Worm (Caenorhabditis elegans) whole organism, midembryonic: ENCODE results near the gene nhr-5.

Experiments
- T22C8.4 ChIP-seq: fragments of 200-800 bp; sonication (Bioruptor generic); IDR thresholded peaks from 2 replicates; pipeline ENCODE4 v1.3.6; 2022; ENCODE audit warnings: missing genetic modification characterization, missing compliant biosample characterization
- cog-1 ChIP-seq: sonication (generic microtip); optimal IDR thresholded peaks from 2 replicates; lab custom pipeline; 2016; ENCODE audit warnings: missing genetic modification characterization, missing compliant biosample characterization
- flt-1 ChIP-seq: fragments of 200-800 bp; sonication (Bioruptor generic); IDR thresholded peaks from 2 replicates; pipeline ENCODE4 v1.3.6; 2022; ENCODE audit warnings: missing genetic modification characterization, missing compliant biosample characterization
- klf-2 ChIP-seq: fragments of 200-800 bp; sonication (Bioruptor generic); conservative IDR thresholded peaks from 2 replicates; pipeline ENCODE4 v1.3.6; 2022; ENCODE audit warnings: missing genetic modification reagents, missing genetic modification characterization, missing compliant biosample characterization
- med-1 ChIP-seq: sonication (generic microtip); optimal IDR thresholded peaks from 2 replicates; lab custom pipeline; 2017; ENCODE audit warnings: missing genetic modification characterization, mild to moderate bottlenecking, missing compliant biosample characterization, antibody characterized with exemption, missing genetic modification reagents; ENCODE audit not compliant: insufficient read depth
- ref-1 ChIP-seq: fragments of 200-800 bp; sonication (Bioruptor generic); conservative IDR thresholded peaks from 2 replicates; pipeline ENCODE4 v1.3.6; 2022; ENCODE audit warnings: missing genetic modification reagents, missing genetic modification characterization, missing compliant biosample characterization
- tab-1 ChIP-seq: fragments of 200-800 bp; sonication (Bioruptor generic); IDR thresholded peaks from 2 replicates; pipeline ENCODE4 v1.3.6; 2022; ENCODE audit warnings: missing genetic modification characterization, missing compliant biosample characterization
- ztf-23 ChIP-seq: fragments of 200-800 bp; sonication (Bioruptor generic); IDR thresholded peaks from 2 replicates; pipeline ENCODE4 v1.3.6; 2022; ENCODE audit warnings: missing genetic modification reagents, missing genetic modification characterization, missing compliant biosample characterization
- ztf-29 ChIP-seq: fragments of 200-800 bp; sonication (Bioruptor generic); IDR thresholded peaks from 2 replicates; pipeline ENCODE4 v1.3.6; 2022; ENCODE audit warnings: missing genetic modification reagents, missing genetic modification characterization, missing compliant biosample characterization

The nhr-5 gene

DNA sequence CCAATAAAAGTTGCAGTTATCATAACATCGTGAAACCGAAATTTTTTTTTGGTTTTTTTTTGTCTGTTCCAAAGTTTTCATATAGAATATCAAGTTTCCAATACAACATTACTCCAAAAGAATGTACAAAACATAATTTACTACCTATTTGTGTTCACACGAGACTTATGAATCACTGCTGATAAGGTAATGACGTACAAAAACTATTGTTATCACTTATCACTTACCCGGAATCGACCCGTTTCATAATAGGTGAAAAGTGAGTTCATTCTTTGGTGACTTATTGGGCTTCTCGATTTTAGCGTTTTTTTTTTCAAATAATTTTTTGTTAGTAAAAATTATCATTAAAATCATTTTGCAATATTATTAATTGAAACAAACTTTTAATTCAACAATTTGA is 6.9 kb upstream of the nhr-5 start:
- TF ChIP-seq ztf-23 (no peak), cog-1 (tag; lab: Kevin White, UChicago) (no peak), tab-1 (GFP tag; lab: Robert Waterston, UW) (no peak), T22C8.4 (GFP tag; lab: Robert Waterston, UW) (no peak), flt-1 (no peak), ref-1 (no peak), ztf-29 (GFP tag; lab: Robert Waterston, UW) (no peak), med-1 (no peak), klf-2 (GFP tag; lab: Robert Waterston, UW) (no peak)

DNA sequence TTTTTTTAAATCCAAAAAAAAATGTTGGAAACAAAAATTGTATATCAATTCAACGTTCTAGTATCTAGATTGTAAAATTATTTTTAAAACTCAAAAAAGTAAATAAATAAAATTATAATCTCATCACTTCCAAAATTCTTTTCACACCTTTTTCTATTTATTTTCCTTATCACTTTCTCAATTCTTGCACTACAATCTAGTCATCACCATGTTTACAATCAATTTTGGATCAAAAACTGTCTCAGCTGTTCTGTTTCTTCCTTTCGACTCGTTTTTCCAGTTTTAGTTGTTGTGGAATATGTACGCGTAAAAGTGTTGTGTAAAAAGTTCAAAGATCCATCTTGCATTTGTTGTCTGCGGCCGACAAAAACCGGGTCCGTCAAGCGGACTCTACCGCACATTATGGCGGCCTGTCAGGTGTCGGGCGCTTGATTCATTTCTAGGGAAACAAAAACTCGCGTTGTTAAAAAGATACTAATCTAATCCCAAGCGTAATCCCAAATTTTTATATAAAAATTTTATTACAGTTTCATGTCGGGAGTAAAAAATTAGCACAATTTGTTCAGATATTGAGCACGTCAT is 5.4 kb upstream of the nhr-5 start:
- TF ChIP-seq ztf-29 (GFP tag; lab: Robert Waterston, UW) (no peak), cog-1 (tag; lab: Kevin White, UChicago) (no peak), med-1 (no peak), ref-1 (no peak), tab-1 (GFP tag; lab: Robert Waterston, UW) (no peak), flt-1 (no peak), klf-2 (GFP tag; lab: Robert Waterston, UW) (no peak), T22C8.4 (GFP tag; lab: Robert Waterston, UW) (no peak), ztf-23 (no peak)

DNA sequence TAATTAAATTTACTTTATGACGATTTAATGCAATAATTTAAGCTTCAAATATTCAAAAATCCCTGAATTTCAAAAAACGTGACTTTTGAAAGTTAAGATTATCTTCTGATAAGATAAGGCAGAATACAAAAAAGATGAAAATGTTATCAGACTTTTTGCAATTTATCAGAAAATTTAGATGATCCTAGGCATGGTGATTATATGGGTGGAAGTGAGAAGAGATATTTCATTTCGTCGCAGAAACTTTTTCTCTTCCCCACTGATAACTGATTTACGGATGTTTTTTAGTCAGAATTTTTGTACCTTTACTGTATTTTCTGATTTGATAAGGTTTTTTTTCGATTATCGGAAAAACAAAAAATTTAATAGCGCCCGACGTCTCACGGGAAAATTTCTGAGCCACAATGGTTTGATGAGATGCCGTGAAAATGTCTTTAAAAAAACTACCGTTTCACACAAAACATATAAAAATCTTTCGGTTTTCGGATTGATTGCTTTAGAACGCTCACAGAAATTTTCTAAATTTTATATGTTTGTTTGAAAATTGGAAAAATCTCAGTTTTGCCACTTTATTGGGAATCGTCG is 4.7 kb upstream of the nhr-5 start:
- TF ChIP-seq ztf-23 = no peak
- TF ChIP-seq klf-2 (GFP tag; lab: Robert Waterston, UW) = no peak
- TF ChIP-seq ztf-29 (GFP tag; lab: Robert Waterston, UW) = no peak
- no peak for TF ChIP-seq tab-1 (GFP tag; lab: Robert Waterston, UW)
- no peak for TF ChIP-seq cog-1 (tag; lab: Kevin White, UChicago)
- no peak for TF ChIP-seq med-1
- no peak for TF ChIP-seq T22C8.4 (GFP tag; lab: Robert Waterston, UW)
- no peak for TF ChIP-seq flt-1
- no peak for TF ChIP-seq ref-1

DNA sequence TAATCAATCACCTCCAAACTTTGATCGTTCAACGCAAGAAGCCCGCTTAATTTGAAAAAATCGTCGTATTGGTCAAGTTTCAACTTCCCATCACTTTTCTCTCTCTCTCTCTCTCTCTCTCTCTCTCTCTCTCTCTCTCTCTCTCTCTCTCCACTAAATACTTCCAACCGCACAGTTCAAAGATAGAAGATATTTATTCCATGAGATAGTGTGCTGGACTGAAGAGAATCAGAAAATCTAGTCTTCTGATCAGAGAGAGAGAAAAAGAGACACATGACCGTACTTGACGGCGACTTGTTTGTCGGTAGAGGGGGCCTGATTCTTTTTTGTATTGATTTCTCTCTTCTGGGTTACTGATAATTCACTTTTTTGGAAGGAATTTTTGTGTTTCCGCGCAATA is 1.4 kb upstream of the nhr-5 start:
- no peak for TF ChIP-seq ztf-29 (GFP tag; lab: Robert Waterston, UW)
- no peak for TF ChIP-seq klf-2 (GFP tag; lab: Robert Waterston, UW)
- TF ChIP-seq ref-1 = no peak
- no peak for TF ChIP-seq ztf-23
- TF ChIP-seq med-1 = no peak
- no peak for TF ChIP-seq T22C8.4 (GFP tag; lab: Robert Waterston, UW)

DNA sequence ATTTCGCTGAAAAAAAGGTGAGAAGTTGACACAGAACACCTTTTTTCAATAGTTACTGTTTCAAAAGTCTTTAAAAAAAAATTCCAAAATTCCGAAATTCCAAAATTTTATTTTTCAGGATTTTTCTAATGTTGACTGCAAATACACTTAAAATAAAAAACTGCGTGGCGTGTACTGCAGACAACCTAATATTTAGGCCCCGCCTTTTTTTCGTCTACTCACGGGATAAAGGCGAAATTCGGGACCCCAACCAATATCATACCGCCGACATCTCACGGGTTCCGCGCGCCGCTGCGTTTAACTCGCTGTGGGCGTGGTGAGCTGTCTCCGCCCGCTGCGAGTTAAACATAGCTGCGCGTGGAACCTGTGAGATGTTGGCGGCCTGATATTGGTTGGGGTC is 2.5 kb downstream of the nhr-5 start:
- TF ChIP-seq cog-1 (tag; lab: Kevin White, UChicago) = no peak
- TF ChIP-seq T22C8.4 (GFP tag; lab: Robert Waterston, UW) = no peak
- no peak for TF ChIP-seq ref-1

DNA sequence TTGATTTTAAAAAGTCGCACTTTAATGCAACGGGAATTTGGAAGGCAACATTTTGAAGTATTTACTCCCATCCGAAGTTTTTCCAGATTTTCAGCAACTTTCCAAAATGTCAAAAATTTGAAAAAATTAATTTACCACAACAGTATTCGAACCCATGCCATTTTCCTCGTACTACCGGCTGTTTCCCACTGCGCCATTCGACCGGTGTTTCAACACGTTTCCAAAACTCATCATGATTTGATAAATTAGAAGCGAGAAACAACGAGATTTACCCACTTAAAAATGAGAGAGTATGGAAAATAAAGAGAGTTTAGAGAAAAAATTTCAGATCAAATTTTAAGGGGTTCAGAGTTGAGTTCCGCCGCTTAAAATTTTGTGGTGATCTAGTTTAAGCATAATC is 33.7 kb downstream of the nhr-5 start:
- TF ChIP-seq ztf-29 (GFP tag; lab: Robert Waterston, UW) (no peak), ztf-23 (no peak), med-1 (no peak), flt-1 (no peak), tab-1 (GFP tag; lab: Robert Waterston, UW) (no peak), ref-1 (no peak), klf-2 (GFP tag; lab: Robert Waterston, UW) (no peak), T22C8.4 (GFP tag; lab: Robert Waterston, UW) (no peak), cog-1 (tag; lab: Kevin White, UChicago) (no peak)

DNA sequence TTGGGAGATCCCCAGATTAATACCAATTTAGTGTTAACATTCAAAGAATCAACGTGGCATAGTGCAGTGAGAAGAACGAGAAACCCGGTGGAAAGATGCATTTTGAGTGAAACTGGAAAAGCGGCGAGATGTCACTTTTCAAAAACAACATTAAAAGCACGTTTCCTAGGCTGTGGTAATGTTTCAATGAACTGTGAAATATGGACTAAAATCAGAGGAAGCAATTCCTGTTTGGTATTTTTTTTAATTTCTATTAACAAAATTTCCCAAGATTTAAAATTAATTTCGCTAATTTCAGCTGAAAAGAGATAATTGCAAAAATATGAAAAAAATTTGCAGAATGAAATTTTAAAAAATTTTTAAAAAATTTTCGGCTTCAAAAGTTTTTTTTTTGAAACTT is 41.2 kb downstream of the nhr-5 start, which contains the start of gene Y73F8A.22:
Gene Y73F8A.22, minus strand, starts transcription at position 101 of the 400 bp plus-strand sequence.
- TF ChIP-seq med-1 = no peak
- TF ChIP-seq ref-1 = no peak
- no peak for TF ChIP-seq cog-1 (tag; lab: Kevin White, UChicago)
- no peak for TF ChIP-seq T22C8.4 (GFP tag; lab: Robert Waterston, UW)
- no peak for TF ChIP-seq klf-2 (GFP tag; lab: Robert Waterston, UW)
- no peak for TF ChIP-seq tab-1 (GFP tag; lab: Robert Waterston, UW)
- TF ChIP-seq ztf-23 = no peak
- no peak for TF ChIP-seq flt-1
- no peak for TF ChIP-seq ztf-29 (GFP tag; lab: Robert Waterston, UW)

DNA sequence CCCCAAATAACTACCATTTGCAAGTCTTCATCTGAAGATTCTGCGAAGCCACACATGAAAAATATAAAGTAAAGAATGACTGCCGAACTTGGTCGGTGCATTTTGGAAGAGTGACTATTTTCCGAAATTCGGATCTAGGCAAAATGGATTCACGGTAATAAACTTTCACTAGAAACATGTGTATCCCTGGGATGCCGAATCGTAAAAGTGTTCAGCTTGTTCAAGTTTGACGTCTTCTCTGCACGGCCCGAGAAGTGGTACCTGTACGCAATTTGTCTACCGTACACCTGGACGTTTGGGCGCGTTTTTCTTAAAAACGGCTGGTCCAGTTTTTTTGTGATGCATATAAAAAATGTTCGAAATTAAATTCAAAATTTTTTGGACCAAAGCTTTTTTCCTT is 44.4 kb downstream of the nhr-5 start, which contains the start of gene Y73F8A.23:
Gene Y73F8A.23, minus strand, starts transcription at position 101 of the 400 bp plus-strand sequence.
- no peak for TF ChIP-seq tab-1 (GFP tag; lab: Robert Waterston, UW)
- no peak for TF ChIP-seq ref-1

DNA sequence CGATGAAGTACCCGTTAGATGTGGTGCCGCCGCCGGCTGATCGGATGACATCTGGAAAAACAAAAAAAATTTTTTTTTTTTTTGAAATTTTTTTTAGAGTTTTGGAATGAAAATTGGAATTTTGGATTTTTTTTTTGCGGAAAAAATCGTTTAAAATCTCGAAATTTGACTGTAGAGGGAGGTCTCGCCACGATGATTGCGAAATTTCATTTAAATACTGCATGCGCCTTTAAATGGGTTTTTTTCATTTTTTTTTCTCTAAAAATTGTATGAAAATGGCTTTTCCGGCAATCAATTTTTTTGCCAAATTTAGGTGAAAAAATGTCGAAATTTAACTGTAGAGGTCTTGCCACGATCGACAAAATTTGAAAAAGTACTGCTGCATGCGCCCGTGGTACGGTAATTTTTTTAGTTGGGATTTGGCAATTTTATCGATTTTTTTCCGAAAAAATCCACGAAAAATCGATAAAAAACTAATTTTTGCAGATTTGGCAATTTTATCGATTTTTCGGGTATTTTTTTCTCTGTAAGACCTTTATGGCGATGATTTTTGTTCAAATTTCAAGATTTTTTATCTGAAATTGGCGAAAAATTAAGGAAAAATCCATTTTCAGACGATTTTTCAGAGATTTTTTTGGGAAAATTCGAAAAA is 53.2 kb downstream of the nhr-5 start, which contains the start of gene gtf-2H4:
Gene gtf-2H4, minus strand, starts transcription at position 51 of the 652 bp plus-strand sequence.
- no peak for TF ChIP-seq klf-2 (GFP tag; lab: Robert Waterston, UW)
- TF ChIP-seq T22C8.4 (GFP tag; lab: Robert Waterston, UW) = peak; percentile 74
